Worm (Caenorhabditis elegans): ENCODE results near the gene degl-2.
A peak's percentile ranks its signal among the peaks of the same experiment; 100 is the strongest.

degl-2 gene

ce11 chrIV:9647789-9648361 lies 4.6 kb downstream of the degl-2 start, which contains the start of gene amph-1 (continued):
- peak in 1 of 6 experiments; percentile 8 for TF ChIP-seq elt-3 (tag; optimal IDR thresholded peaks at IDR 0.05)
- TF ChIP-seq nhr-12 (tag; optimal IDR thresholded peaks at IDR 0.05) = no peak

- no peak for TF ChIP-seq sptf-1 (tag; optimal IDR thresholded peaks at IDR 0.05)
Observed at ce11 chrIV:9648682-9649081, 5.4 kb downstream of the degl-2 start, which contains the start of gene srm-3. TSS of gene srm-3 (plus strand) at chrIV:9648982.

ce11 chrIV:9651234-9651633 lies 7.9 kb downstream of the degl-2 start, which contains the start of gene chca-1:
TSS of gene chca-1 (plus strand) at chrIV:9651394.
- TF ChIP-seq lir-3 (tag; optimal IDR thresholded peaks at IDR 0.05; ENCODE audit: poor library complexity) = no peak
- TF ChIP-seq tbx-2 (tag; optimal IDR thresholded peaks at IDR 0.05) = no peak
- no peak for TF ChIP-seq zip-4 (GFP tag; optimal IDR thresholded peaks at IDR 0.05)
- TF ChIP-seq nhr-85 (tag) = no peak
- TF ChIP-seq fkh-4 (tag; optimal IDR thresholded peaks at IDR 0.05; ENCODE audit: borderline replicate concordance) = no peak
- no peak for TF ChIP-seq rnt-1 (tag; optimal IDR thresholded peaks at IDR 0.05)
- TF ChIP-seq dpl-1 (GFP tag; optimal IDR thresholded peaks at IDR 0.05) = no peak
- no peak for TF ChIP-seq snpc-4 (tag; optimal IDR thresholded peaks at IDR 0.05)
- TF ChIP-seq ceh-88 (GFP tag; IDR thresholded peaks at IDR 0.05) = no peak
- TF ChIP-seq nhr-20 (tag; optimal IDR thresholded peaks at IDR 0.05) = peak; percentile 2
- no peak for TF ChIP-seq vab-15 (tag; optimal IDR thresholded peaks at IDR 0.05)
- TF ChIP-seq irx-1 (tag; optimal IDR thresholded peaks at IDR 0.05) = no peak
- TF ChIP-seq nhr-90 (tag; optimal IDR thresholded peaks at IDR 0.05; ENCODE audit: poor library complexity) = peak; percentile 14
- no peak for TF ChIP-seq nhr-76 (tag; optimal IDR thresholded peaks at IDR 0.05)
- no peak for TF ChIP-seq jun-1 (tag; optimal IDR thresholded peaks at IDR 0.05)
- no peak for TF ChIP-seq zag-1 (tag; optimal IDR thresholded peaks at IDR 0.05)
- no peak for TF ChIP-seq sox-4 (tag; optimal IDR thresholded peaks at IDR 0.05)
- no peak for TF ChIP-seq nhr-84 (tag; optimal IDR thresholded peaks at IDR 0.05)
- peak; percentile 79 for TF ChIP-seq tlp-1 (tag; optimal IDR thresholded peaks at IDR 0.05)
- TF ChIP-seq nhr-12 (tag; optimal IDR thresholded peaks at IDR 0.05) = no peak
- TF ChIP-seq isw-1 (GFP tag; IDR thresholded peaks at IDR 0.05) = no peak
- TF ChIP-seq elt-2 (tag; optimal IDR thresholded peaks at IDR 0.05) = peak; percentile 94
- TF ChIP-seq ceh-63 (GFP tag; optimal IDR thresholded peaks at IDR 0.05) = no peak
- no peak for TF ChIP-seq C16A3.4 (tag; optimal IDR thresholded peaks at IDR 0.05)
- TF ChIP-seq fos-1 (tag; optimal IDR thresholded peaks at IDR 0.05) = no peak
- no peak for TF ChIP-seq lin-39 (tag; optimal IDR thresholded peaks at IDR 0.05)
- TF ChIP-seq ets-5 (GFP tag; IDR thresholded peaks at IDR 0.05) = no peak
- no peak for TF ChIP-seq mdl-1 (tag; optimal IDR thresholded peaks at IDR 0.05)
- no peak for TF ChIP-seq ztf-11 (tag; optimal IDR thresholded peaks at IDR 0.05)
- no peak for TF ChIP-seq Y116A8C.19 (tag; optimal IDR thresholded peaks at IDR 0.05; ENCODE audit: borderline replicate concordance)
- no peak for TF ChIP-seq ceh-90 (tag; optimal IDR thresholded peaks at IDR 0.05)
- TF ChIP-seq F16B12.6 (tag; optimal IDR thresholded peaks at IDR 0.05) = no peak
- peak; percentile 36 for TF ChIP-seq nhr-71 (tag; optimal IDR thresholded peaks at IDR 0.05)
- no peak for TF ChIP-seq lsy-2 (tag; optimal IDR thresholded peaks at IDR 0.05)
- TF ChIP-seq hlh-4 (tag; optimal IDR thresholded peaks at IDR 0.05) = no peak
- no peak for TF ChIP-seq pag-3 (tag; optimal IDR thresholded peaks at IDR 0.05; ENCODE audit: borderline replicate concordance, insufficient read depth)
- TF ChIP-seq pax-3 (tag; optimal IDR thresholded peaks at IDR 0.05) = no peak
- TF ChIP-seq aly-2 (tag; optimal IDR thresholded peaks at IDR 0.05) = no peak
- TF ChIP-seq xbp-1 (tag; optimal IDR thresholded peaks at IDR 0.05) = no peak
- TF ChIP-seq C34B4.2 (tag; optimal IDR thresholded peaks at IDR 0.05) = no peak
